Worm (Caenorhabditis elegans) whole organism, L4 larva: ENCODE measurements around the gene srw-89.
A peak's percentile ranks its signal among the peaks of the same experiment; 100 is the strongest.

Experiments used
- F10B5.3 ChIP-seq: sonication (generic microtip); optimal IDR thresholded peaks from 2 replicates; lab custom pipeline; 2016; ENCODE audit warnings: mild to moderate bottlenecking, missing genetic modification characterization, missing compliant biosample characterization
- R02D3.7 ChIP-seq: fragments of 150-350 bp; sonication (generic microtip); optimal IDR thresholded peaks from 3 replicates; lab custom pipeline; 2014; ENCODE audit warnings: missing biosample characterization, missing genetic modification characterization
- T26A8.4 ChIP-seq: fragments of 200-800 bp; sonication (Bioruptor generic); IDR thresholded peaks from 2 replicates; pipeline ENCODE4 v1.3.6; 2022; ENCODE audit warnings: missing genetic modification characterization, missing compliant biosample characterization
- Y48G9A.11 ChIP-seq: fragments of 200-800 bp; sonication (Bioruptor generic); IDR thresholded peaks from 2 replicates; pipeline ENCODE4 v1.3.6; 2022; ENCODE audit warnings: missing genetic modification reagents, missing genetic modification characterization, missing compliant biosample characterization
- aha-1 ChIP-seq: fragments of 150-350 bp; peaks from one replicate; lab custom pipeline; 2014; ENCODE audit warnings: missing biosample characterization, missing genetic modification characterization
- arid-1 ChIP-seq: fragments of 200-800 bp; sonication (Bioruptor generic); conservative IDR thresholded peaks from 2 replicates; pipeline ENCODE4 v1.3.6; 2022; ENCODE audit warnings: missing genetic modification reagents, missing genetic modification characterization, missing compliant biosample characterization
- ceh-44 ChIP-seq: fragments of 200-800 bp; sonication (Bioruptor generic); IDR thresholded peaks from 2 replicates; pipeline ENCODE4 v1.3.6; 2022; ENCODE audit warnings: missing genetic modification reagents, missing genetic modification characterization, missing compliant biosample characterization
- ces-1 ChIP-seq: fragments of 150-350 bp; sonication (generic microtip); optimal IDR thresholded peaks from 4 replicates; lab custom pipeline; 2014; ENCODE audit warnings: missing biosample characterization, missing genetic modification reagents, missing genetic modification characterization
- ctbp-1 ChIP-seq: fragments of 200-800 bp; sonication (Bioruptor generic); IDR thresholded peaks from 2 replicates; pipeline ENCODE4 v1.3.6; 2022; ENCODE audit warnings: missing genetic modification reagents, missing genetic modification characterization, missing compliant biosample characterization
- daf-16 ChIP-seq, 3 experiments: sonication (generic microtip); optimal IDR thresholded peaks; 2 replicates each; lab custom pipeline; 2016 to 2017; ENCODE audit warnings: missing genetic modification characterization in 3 of 3, missing genetic modification reagents in 3 of 3, mild to moderate bottlenecking in 2 of 3, missing compliant biosample characterization in 2 of 3, missing biosample characterization in 1 of 3, moderate library complexity in 1 of 3
- dpl-1 ChIP-seq: fragments of 150-350 bp; optimal IDR thresholded peaks from 2 replicates; lab custom pipeline; 2014; ENCODE audit warnings: missing biosample characterization, missing genetic modification reagents, missing genetic modification characterization
- duxl-1 ChIP-seq: sonication (generic microtip); optimal IDR thresholded peaks from 2 replicates; lab custom pipeline; 2016; ENCODE audit warnings: mild to moderate bottlenecking, missing genetic modification characterization, moderate library complexity, missing compliant biosample characterization; ENCODE audit not compliant: poor library complexity
- egl-43 ChIP-seq: fragments of 200-800 bp; sonication (Bioruptor generic); IDR thresholded peaks from 2 replicates; pipeline ENCODE4 v1.3.6; 2022; ENCODE audit warnings: missing genetic modification reagents, missing genetic modification characterization, missing compliant biosample characterization
- fkh-10 ChIP-seq: fragments of 150-350 bp; optimal IDR thresholded peaks from 2 replicates; lab custom pipeline; 2014; ENCODE audit warnings: missing biosample characterization, missing genetic modification reagents, missing genetic modification characterization
- hlh-11 ChIP-seq: fragments of 200-800 bp; sonication (Bioruptor generic); optimal IDR thresholded peaks from 2 replicates; lab custom pipeline; 2018; ENCODE audit warnings: mild to moderate bottlenecking, missing genetic modification characterization, missing compliant biosample characterization
- hlh-30 ChIP-seq: sonication (generic microtip); optimal IDR thresholded peaks from 2 replicates; lab custom pipeline; 2017; ENCODE audit warnings: antibody characterized with exemption, mild to moderate bottlenecking, missing genetic modification characterization, missing compliant biosample characterization; ENCODE audit not compliant: insufficient read depth
- lin-1 ChIP-seq: fragments of 200-800 bp; sonication (Bioruptor generic); IDR thresholded peaks from 2 replicates; pipeline ENCODE4 v1.3.6; 2022; ENCODE audit warnings: missing genetic modification reagents, missing genetic modification characterization, missing compliant biosample characterization
- lin-29 ChIP-seq: fragments of 200-800 bp; sonication (Bioruptor generic); IDR thresholded peaks from 2 replicates; pipeline ENCODE4 v1.3.6; 2022; ENCODE audit warnings: missing genetic modification reagents, missing genetic modification characterization, missing compliant biosample characterization
- madf-9 ChIP-seq: fragments of 200-800 bp; sonication (Bioruptor generic); conservative IDR thresholded peaks from 2 replicates; pipeline ENCODE4 v1.3.6; 2022; ENCODE audit warnings: missing genetic modification reagents, missing genetic modification characterization, missing compliant biosample characterization
- mep-1 ChIP-seq: fragments of 150-350 bp; sonication (generic microtip); optimal IDR thresholded peaks from 3 replicates; lab custom pipeline; 2014; ENCODE audit warnings: missing biosample characterization, missing genetic modification characterization
- mes-2 ChIP-seq: sonication (generic microtip); optimal IDR thresholded peaks from 2 replicates; lab custom pipeline; 2016; ENCODE audit warnings: missing genotype, mild to moderate bottlenecking, missing genetic modification characterization, missing compliant biosample characterization; ENCODE audit not compliant: poor library complexity, severe bottlenecking
- mxl-2 ChIP-seq: fragments of 200-800 bp; sonication (Bioruptor generic); conservative IDR thresholded peaks from 2 replicates; pipeline ENCODE4 v1.3.6; 2022; ENCODE audit warnings: missing genetic modification reagents, missing genetic modification characterization, missing compliant biosample characterization
- mxl-3 ChIP-seq: fragments of 200-800 bp; sonication (Bioruptor generic); optimal IDR thresholded peaks from 2 replicates; lab custom pipeline; 2018; ENCODE audit warnings: mild to moderate bottlenecking, missing genetic modification characterization, missing compliant biosample characterization
- nhr-10 ChIP-seq: fragments of 150-350 bp; optimal IDR thresholded peaks from 2 replicates; lab custom pipeline; 2014; ENCODE audit warnings: missing biosample characterization, missing genetic modification characterization
- nhr-102 ChIP-seq: sonication (generic microtip); optimal IDR thresholded peaks from 2 replicates; lab custom pipeline; 2016; ENCODE audit warnings: mild to moderate bottlenecking, missing genetic modification characterization, moderate library complexity, missing compliant biosample characterization
- nhr-11 ChIP-seq: fragments of 150-350 bp; optimal IDR thresholded peaks from 2 replicates; lab custom pipeline; 2014; ENCODE audit warnings: missing biosample characterization, missing genetic modification characterization
- nhr-25 ChIP-seq: sonication (generic microtip); optimal IDR thresholded peaks from 2 replicates; lab custom pipeline; 2017; ENCODE audit warnings: missing genetic modification characterization, mild to moderate bottlenecking, missing compliant biosample characterization, antibody characterized with exemption, moderate library complexity, borderline replicate concordance; ENCODE audit not compliant: insufficient read depth
- nhr-28 ChIP-seq: fragments of 150-350 bp; optimal IDR thresholded peaks from 2 replicates; lab custom pipeline; 2014; ENCODE audit warnings: missing biosample characterization, missing genetic modification characterization
- nhr-42 ChIP-seq: fragments of 200-800 bp; sonication (Bioruptor generic); IDR thresholded peaks from 2 replicates; pipeline ENCODE4 v1.3.6; 2022; ENCODE audit warnings: missing genetic modification characterization, missing compliant biosample characterization
- nhr-6 ChIP-seq: fragments of 150-350 bp; optimal IDR thresholded peaks from 2 replicates; lab custom pipeline; 2014; ENCODE audit warnings: missing biosample characterization, missing genetic modification characterization
- php-3 ChIP-seq: fragments of 200-800 bp; sonication (Bioruptor generic); IDR thresholded peaks from 2 replicates; pipeline ENCODE4 v1.3.6; 2022; ENCODE audit warnings: missing genetic modification reagents, missing genetic modification characterization, missing compliant biosample characterization
- pqm-1 ChIP-seq: sonication (generic microtip); optimal IDR thresholded peaks from 2 replicates; lab custom pipeline; 2017; ENCODE audit warnings: missing biosample characterization, missing genetic modification characterization
- saeg-2 ChIP-seq: fragments of 200-800 bp; sonication (Bioruptor generic); IDR thresholded peaks from 2 replicates; pipeline ENCODE4 v1.3.6; 2022; ENCODE audit warnings: missing genetic modification reagents, missing genetic modification characterization, missing compliant biosample characterization
- set-16 ChIP-seq: fragments of 200-800 bp; sonication (Bioruptor generic); IDR thresholded peaks from 2 replicates; pipeline ENCODE4 v1.3.6; 2022; ENCODE audit warnings: missing genetic modification reagents, missing genetic modification characterization, missing compliant biosample characterization
- zfp-2 ChIP-seq: sonication (generic microtip); optimal IDR thresholded peaks from 2 replicates; lab custom pipeline; 2016; ENCODE audit warnings: mild to moderate bottlenecking, missing genetic modification characterization, missing compliant biosample characterization
- zip-11 ChIP-seq: fragments of 200-800 bp; sonication (Bioruptor generic); IDR thresholded peaks from 2 replicates; pipeline ENCODE4 v1.3.6; 2022; ENCODE audit warnings: missing genetic modification characterization, missing compliant biosample characterization
- zip-2 ChIP-seq: fragments of 150-350 bp; optimal IDR thresholded peaks from 2 replicates; lab custom pipeline; 2014; ENCODE audit warnings: missing biosample characterization, missing genetic modification characterization
- ztf-7 ChIP-seq: fragments of 150-350 bp; optimal IDR thresholded peaks from 2 replicates; lab custom pipeline; 2014; ENCODE audit warnings: missing biosample characterization, missing genetic modification characterization

srw-89 gene

DNA sequence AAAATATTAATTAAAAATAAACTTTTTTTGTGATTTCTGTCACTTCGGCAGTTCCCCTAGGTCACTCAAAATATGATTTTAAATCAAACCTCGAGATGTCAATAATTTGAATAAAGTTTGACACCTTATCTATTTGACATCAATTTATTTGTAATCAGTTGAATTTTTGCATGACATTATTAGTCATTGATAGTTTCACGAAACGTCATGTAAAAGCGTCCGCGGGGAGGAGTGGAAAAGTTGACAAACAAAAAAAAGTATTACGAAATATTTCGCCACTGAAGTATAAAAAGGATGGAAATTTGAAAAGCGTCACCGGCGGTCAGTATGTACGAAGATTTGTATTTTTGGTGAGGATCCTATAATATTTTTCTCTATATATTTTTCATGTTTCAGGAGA, 7.9 kb downstream of the srw-89 start, which contains the start of gene K09D9.1 (continued):
- TF ChIP-seq daf-16 (GFP tag; optimal IDR thresholded peaks at IDR 0.05; lab: Kevin White, UChicago) (peak in 1 of 2 experiments; percentile 57), daf-16 (tag; optimal IDR thresholded peaks at IDR 0.05; lab: Kevin White, UChicago) (peak; percentile 95), lin-1 (GFP tag; lab: Robert Waterston, UW) (0 out of 2 replicates have a peak, but pooled peaks have one; percentile 45), php-3 (GFP tag; lab: Robert Waterston, UW) (peak; percentile 78), hlh-11 (tag; lab: Kevin White, UChicago) (peak; percentile 84), nhr-28 (tag; lab: Kevin White, UChicago) (peak; percentile 81), nhr-6 (peak; percentile 17)

DNA sequence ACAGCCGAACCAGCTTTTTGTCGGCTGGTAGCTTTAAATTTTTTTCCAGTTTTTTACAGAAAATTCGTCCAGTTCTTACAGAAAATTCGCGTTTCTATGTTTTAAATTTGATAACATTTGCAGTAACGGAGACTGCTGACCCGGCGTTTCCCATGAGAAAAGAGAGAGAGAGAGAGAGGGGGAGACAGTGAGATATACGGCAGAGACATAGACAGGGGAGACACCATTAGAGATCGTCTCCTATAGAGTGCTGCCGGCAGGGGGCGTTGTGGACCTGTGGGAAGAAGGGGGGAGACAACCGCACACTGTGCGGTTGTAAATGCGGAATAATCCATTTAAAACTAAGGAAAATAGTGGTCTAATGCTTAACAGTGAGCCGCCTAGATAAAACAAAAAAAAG, 12.7 kb downstream of the srw-89 start:
- TF ChIP-seq mep-1 (no peak), mxl-3 (GFP tag; lab: Kevin White, UChicago) (no peak), madf-9 (GFP tag; lab: Robert Waterston, UW) (no peak), ces-1 (no peak), duxl-1 (tag; lab: Kevin White, UChicago) (peak; percentile 54), mes-2 (tag; lab: Kevin White, UChicago) (peak; percentile 31), egl-43 (GFP tag; lab: Robert Waterston, UW) (no peak), hlh-30 (tag; lab: Kevin White, UChicago) (peak; percentile 31), nhr-28 (tag; lab: Kevin White, UChicago) (peak; percentile 1), aha-1 (tag; lab: Kevin White, UChicago) (peak; percentile 31), nhr-10 (tag; lab: Kevin White, UChicago) (no peak)

- TF ChIP-seq ztf-7 (tag; lab: Kevin White, UChicago) (no peak), set-16 (GFP tag; lab: Robert Waterston, UW) (no peak), R02D3.7 (no peak)
Observed at ce11 chrV:4031319-4031718, 14.4 kb downstream of the srw-89 start, which contains the start of gene cyp-35A4. cyp-35A4 (plus strand) TSS chrV:4031619.

- no peak for TF ChIP-seq nhr-42 (GFP tag; lab: Robert Waterston, UW)
- TF ChIP-seq pqm-1 = peak; percentile 29
- no peak for TF ChIP-seq nhr-11 (tag; lab: Kevin White, UChicago)
- peak; percentile 58 for TF ChIP-seq zip-2
- TF ChIP-seq aha-1 (tag; lab: Kevin White, UChicago) = peak; percentile 32
- TF ChIP-seq daf-16 (GFP tag; optimal IDR thresholded peaks at IDR 0.05; lab: Kevin White, UChicago) = no peak
- TF ChIP-seq daf-16 (tag; optimal IDR thresholded peaks at IDR 0.05; lab: Kevin White, UChicago) = peak; percentile 27
Observed at ce11 chrV:4034303-4034702, 17.4 kb downstream of the srw-89 start, which contains the start of gene C49G7.7. C49G7.7 (plus strand) TSS chrV:4034476.

ce11 chrV:4035811-4036210, 18.9 kb downstream of the srw-89 start, which contains the start of gene C49G7.13:
C49G7.13 (plus strand) TSS chrV:4036111.
- TF ChIP-seq Y48G9A.11 (GFP tag; lab: Robert Waterston, UW) (no peak), nhr-102 (tag; lab: Kevin White, UChicago) (no peak), nhr-6 (no peak), F10B5.3 (no peak), arid-1 (GFP tag; lab: Robert Waterston, UW) (no peak), nhr-25 (tag; lab: Kevin White, UChicago) (no peak), daf-16 (GFP tag; optimal IDR thresholded peaks at IDR 0.05; lab: Kevin White, UChicago) (no peak), daf-16 (tag; optimal IDR thresholded peaks at IDR 0.05; lab: Kevin White, UChicago) (no peak), ctbp-1 (no peak), ceh-44 (GFP tag; lab: Robert Waterston, UW) (no peak), saeg-2 (GFP tag; lab: Robert Waterston, UW) (no peak), zfp-2 (tag; lab: Kevin White, UChicago) (no peak), fkh-10 (GFP tag; lab: Kevin White, UChicago) (no peak), lin-29 (GFP tag; lab: Robert Waterston, UW) (no peak), ztf-7 (tag; lab: Kevin White, UChicago) (no peak), mxl-2 (GFP tag; lab: Robert Waterston, UW) (no peak), zip-11 (no peak), T26A8.4 (GFP tag; lab: Robert Waterston, UW) (no peak), dpl-1 (GFP tag; lab: Kevin White, UChicago) (no peak)
